Worm (Caenorhabditis elegans) whole organism, early embryonic: ENCODE results near the gene T20B3.14.

Experiments
- B0310.2 ChIP-seq: sonication (generic microtip); optimal IDR thresholded peaks from 2 replicates; lab custom pipeline; 2016; ENCODE audit warnings: mild to moderate bottlenecking, missing genetic modification characterization, missing compliant biosample characterization
- F13C5.2 ChIP-seq: sonication (generic microtip); optimal IDR thresholded peaks from 2 replicates; lab custom pipeline; 2017; ENCODE audit warnings: mild to moderate bottlenecking, missing genetic modification characterization, inconsistent platforms, missing compliant biosample characterization
- aly-1 ChIP-seq: sonication (generic microtip); optimal IDR thresholded peaks from 2 replicates; lab custom pipeline; 2016; ENCODE audit warnings: missing genetic modification characterization, missing compliant biosample characterization
- ama-1 ChIP-seq: fragments of 150-350 bp; optimal IDR thresholded peaks from 2 replicates; lab custom pipeline; 2014
- ceh-13 ChIP-seq: fragments of 200-800 bp; sonication (Bioruptor generic); optimal IDR thresholded peaks from 2 replicates; lab custom pipeline; 2018; ENCODE audit warnings: mild to moderate bottlenecking, missing genetic modification characterization, missing compliant biosample characterization
- ceh-36 ChIP-seq: sonication (generic microtip); optimal IDR thresholded peaks from 2 replicates; lab custom pipeline; 2016; ENCODE audit warnings: missing genetic modification characterization, inconsistent platforms, missing compliant biosample characterization
- ets-7 ChIP-seq: sonication (generic microtip); optimal IDR thresholded peaks from 2 replicates; lab custom pipeline; 2016; ENCODE audit warnings: missing genotype, missing genetic modification characterization, missing compliant biosample characterization
- flt-1 ChIP-seq: fragments of 200-800 bp; sonication (Bioruptor generic); IDR thresholded peaks from 2 replicates; pipeline ENCODE4 v1.3.6; 2022; ENCODE audit warnings: missing genetic modification characterization, missing compliant biosample characterization
- hmbx-1 ChIP-seq: sonication (generic microtip); optimal IDR thresholded peaks from 2 replicates; lab custom pipeline; 2016; ENCODE audit warnings: mild to moderate bottlenecking, missing genetic modification characterization, missing compliant biosample characterization
- hmg-4 ChIP-seq: fragments of 200-800 bp; sonication (Bioruptor generic); optimal IDR thresholded peaks from 2 replicates; lab custom pipeline; 2018; ENCODE audit warnings: mild to moderate bottlenecking, missing genetic modification characterization, missing compliant biosample characterization
- hnd-1 ChIP-seq: sonication (generic microtip); optimal IDR thresholded peaks from 2 replicates; lab custom pipeline; 2016; ENCODE audit warnings: missing genetic modification characterization, missing compliant biosample characterization
- pes-1 ChIP-seq: fragments of 200-800 bp; sonication (Bioruptor generic); IDR thresholded peaks from 2 replicates; pipeline ENCODE4 v1.3.6; 2022; ENCODE audit warnings: missing genetic modification reagents, missing genetic modification characterization, missing compliant biosample characterization
- scrt-1 ChIP-seq: fragments of 200-800 bp; sonication (Bioruptor generic); IDR thresholded peaks from 2 replicates; pipeline ENCODE4 v1.3.6; 2022; ENCODE audit warnings: missing genetic modification characterization, missing compliant biosample characterization
- sea-1 ChIP-seq: fragments of 200-800 bp; sonication (Bioruptor generic); conservative IDR thresholded peaks from 2 replicates; pipeline ENCODE4 v1.3.6; 2022; ENCODE audit warnings: missing genetic modification characterization, missing compliant biosample characterization
- tbx-11 ChIP-seq: fragments of 200-800 bp; sonication (Bioruptor generic); IDR thresholded peaks from 2 replicates; pipeline ENCODE4 v1.3.6; 2022; ENCODE audit warnings: missing genetic modification characterization, missing compliant biosample characterization
- tbx-37 ChIP-seq: fragments of 200-800 bp; sonication (Bioruptor generic); conservative IDR thresholded peaks from 2 replicates; pipeline ENCODE4 v1.3.6; 2022; ENCODE audit warnings: missing genetic modification reagents, missing genetic modification characterization, missing compliant biosample characterization
- tra-4 ChIP-seq: sonication (generic microtip); optimal IDR thresholded peaks from 2 replicates; lab custom pipeline; 2017; ENCODE audit warnings: missing genetic modification characterization, missing compliant biosample characterization

Gene T20B3.14

DNA sequence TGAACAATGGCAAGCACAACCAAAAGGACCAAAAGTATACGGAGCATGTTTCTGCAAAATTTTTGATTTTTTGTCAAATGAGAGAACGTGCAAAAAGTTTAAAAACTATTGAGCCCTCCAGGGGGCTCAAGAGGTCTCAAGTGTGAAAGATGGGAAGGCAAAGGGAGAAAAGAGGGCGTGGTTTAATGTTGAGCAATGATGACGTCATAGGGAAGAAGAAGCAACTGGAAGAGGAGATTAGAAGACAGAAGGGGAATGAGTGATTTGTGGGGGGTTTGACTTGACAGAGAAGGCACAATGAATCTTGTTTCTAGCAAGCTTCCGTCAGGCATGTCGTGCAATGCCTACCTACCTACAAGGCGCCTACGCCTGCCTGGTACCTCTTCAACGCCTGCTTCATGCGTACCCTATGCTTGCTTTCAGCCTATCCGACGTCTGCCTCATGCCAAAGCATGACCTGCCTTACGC lies at the start of gene T20B3.14:
Gene T20B3.14 (minus strand): TSS at position 51 of the 468 bp plus-strand sequence.
- TF ChIP-seq tbx-11 (GFP tag; lab: Robert Waterston, UW) (no peak), scrt-1 (GFP tag; lab: Robert Waterston, UW) (no peak), ets-7 (no peak), ceh-13 (GFP tag; lab: Kevin White, UChicago) (no peak), F13C5.2 (tag; lab: Kevin White, UChicago) (no peak), pes-1 (GFP tag; lab: Robert Waterston, UW) (no peak), ama-1 (lab: Kevin White, UChicago) (no peak), hmbx-1 (tag; lab: Kevin White, UChicago) (no peak)

DNA sequence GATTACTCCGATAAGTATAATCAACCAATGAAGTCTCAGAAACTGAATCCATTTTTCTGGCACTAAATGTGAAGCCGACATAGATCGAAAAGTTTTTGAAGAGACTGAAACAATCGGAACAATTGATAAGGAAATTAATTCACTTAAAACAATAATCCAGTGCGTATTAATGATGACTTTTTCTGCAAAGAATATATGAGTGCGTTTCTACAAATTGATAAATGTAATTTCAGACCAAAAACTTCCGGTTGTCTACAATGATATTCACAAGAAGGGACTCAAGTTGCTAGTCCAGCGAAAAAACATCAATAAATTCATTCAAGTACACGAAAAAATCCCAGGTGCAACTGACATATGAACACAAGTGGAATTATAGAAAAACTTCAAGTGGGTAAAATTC lies 48.6 kb upstream of the T20B3.14 start, which contains the start of gene clec-33:
Gene clec-33 (minus strand): TSS at position 101 of the 400 bp plus-strand sequence.
- TF ChIP-seq tra-4 (tag; lab: Kevin White, UChicago) (no peak), ets-7 (no peak), scrt-1 (GFP tag; lab: Robert Waterston, UW) (no peak), ama-1 (lab: Kevin White, UChicago) (no peak), B0310.2 (tag; lab: Kevin White, UChicago) (no peak), ceh-13 (GFP tag; lab: Kevin White, UChicago) (no peak), hnd-1 (tag; lab: Kevin White, UChicago) (no peak), tbx-37 (GFP tag; lab: Robert Waterston, UW) (no peak), aly-1 (tag; lab: Kevin White, UChicago) (no peak), sea-1 (GFP tag; lab: Robert Waterston, UW) (no peak), ceh-36 (tag; lab: Kevin White, UChicago) (no peak), flt-1 (no peak), tbx-11 (GFP tag; lab: Robert Waterston, UW) (no peak), hmbx-1 (tag; lab: Kevin White, UChicago) (no peak), F13C5.2 (tag; lab: Kevin White, UChicago) (no peak), hmg-4 (GFP tag; lab: Kevin White, UChicago) (no peak), pes-1 (GFP tag; lab: Robert Waterston, UW) (no peak)

DNA sequence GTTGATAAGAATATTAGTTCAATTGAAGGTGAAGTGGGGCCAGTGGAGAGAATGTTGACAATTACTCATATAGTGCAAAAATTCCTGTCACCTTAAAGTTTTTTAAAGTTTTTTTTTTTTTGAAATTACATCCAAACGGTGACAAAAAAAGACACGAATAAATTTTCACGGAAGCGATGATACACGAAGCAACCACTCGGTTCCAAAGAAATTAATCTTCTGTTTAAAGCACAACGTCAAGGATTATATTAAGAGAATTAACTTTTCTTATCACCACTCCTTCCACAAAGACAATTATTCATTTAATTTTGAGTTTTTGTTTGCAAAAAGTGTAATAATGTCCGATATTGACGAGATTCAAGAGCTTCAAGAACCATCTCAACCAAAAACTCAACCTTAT lies 44.3 kb upstream of the T20B3.14 start, which contains the start of gene clec-28:
Gene clec-28 (plus strand): TSS at position 301 of the 400 bp plus-strand sequence.
- TF ChIP-seq aly-1 (tag; lab: Kevin White, UChicago) (no peak), B0310.2 (tag; lab: Kevin White, UChicago) (no peak), hmbx-1 (tag; lab: Kevin White, UChicago) (no peak), ama-1 (lab: Kevin White, UChicago) (no peak), hnd-1 (tag; lab: Kevin White, UChicago) (no peak), sea-1 (GFP tag; lab: Robert Waterston, UW) (no peak), tra-4 (tag; lab: Kevin White, UChicago) (no peak), tbx-37 (GFP tag; lab: Robert Waterston, UW) (no peak), hmg-4 (GFP tag; lab: Kevin White, UChicago) (no peak), ets-7 (no peak), F13C5.2 (tag; lab: Kevin White, UChicago) (no peak), ceh-13 (GFP tag; lab: Kevin White, UChicago) (no peak), flt-1 (no peak), pes-1 (GFP tag; lab: Robert Waterston, UW) (no peak), tbx-11 (GFP tag; lab: Robert Waterston, UW) (no peak), ceh-36 (tag; lab: Kevin White, UChicago) (no peak)

DNA sequence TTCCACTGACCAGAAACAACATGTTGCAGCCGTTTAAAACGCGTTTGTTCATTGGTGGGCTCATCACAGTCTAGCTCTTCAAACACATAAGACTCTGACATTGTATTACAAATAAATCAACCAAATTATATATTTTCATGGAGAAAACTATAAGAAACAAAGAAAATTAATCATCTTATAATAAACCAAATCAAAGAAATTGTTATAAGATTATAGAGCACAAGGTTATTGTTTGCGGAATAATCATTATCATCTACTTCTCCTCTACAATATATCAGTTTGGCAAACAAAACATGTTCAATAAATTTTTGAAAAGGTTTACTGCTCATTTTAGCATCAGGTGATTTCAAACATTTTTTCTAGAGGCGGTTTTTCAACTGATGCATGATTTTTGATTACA lies 40.6 kb upstream of the T20B3.14 start, which contains the start of the genes clec-32 and clec-24:
Gene clec-32 (minus strand): TSS at position 101 of the 400 bp plus-strand sequence.
Gene clec-24 (plus strand): TSS at position 294 of the 400 bp plus-strand sequence.
- TF ChIP-seq ceh-13 (GFP tag; lab: Kevin White, UChicago) (no peak), sea-1 (GFP tag; lab: Robert Waterston, UW) (no peak)

DNA sequence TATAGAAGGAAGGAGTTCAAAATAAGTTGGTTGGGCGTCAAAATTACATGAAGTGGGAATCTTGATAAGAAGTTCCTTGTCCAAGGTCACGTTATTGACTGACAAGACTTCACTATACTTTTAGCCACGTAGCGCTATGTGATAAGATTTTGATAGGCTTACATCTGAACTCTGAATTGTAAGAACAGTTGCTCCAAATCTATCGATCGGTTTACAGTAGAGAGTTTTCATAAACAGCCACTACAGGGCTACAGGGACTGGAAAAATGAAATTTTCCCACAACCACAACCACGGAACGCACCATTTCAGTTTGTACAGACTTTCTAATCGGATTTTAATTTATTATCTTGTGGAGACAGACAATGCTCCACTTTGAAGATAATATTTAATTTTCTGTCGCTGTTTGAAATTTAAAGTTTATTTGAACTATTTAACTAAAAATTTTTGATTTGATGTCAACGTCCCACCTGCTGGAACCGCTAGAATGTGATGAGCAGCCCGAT lies 36.9 kb upstream of the T20B3.14 start, which contains the start of the genes clec-31 and clec-22:
Gene clec-31 (minus strand): TSS at position 101 of the 503 bp plus-strand sequence.
Gene clec-22 (plus strand): TSS at position 453 of the 503 bp plus-strand sequence.
- TF ChIP-seq aly-1 (tag; lab: Kevin White, UChicago) = no peak
- TF ChIP-seq hmbx-1 (tag; lab: Kevin White, UChicago) = no peak
- no peak for TF ChIP-seq B0310.2 (tag; lab: Kevin White, UChicago)
- TF ChIP-seq hmg-4 (GFP tag; lab: Kevin White, UChicago) = no peak
- TF ChIP-seq hnd-1 (tag; lab: Kevin White, UChicago) = no peak
- TF ChIP-seq scrt-1 (GFP tag; lab: Robert Waterston, UW) = no peak
- TF ChIP-seq sea-1 (GFP tag; lab: Robert Waterston, UW) = no peak
- TF ChIP-seq F13C5.2 (tag; lab: Kevin White, UChicago) = no peak

DNA sequence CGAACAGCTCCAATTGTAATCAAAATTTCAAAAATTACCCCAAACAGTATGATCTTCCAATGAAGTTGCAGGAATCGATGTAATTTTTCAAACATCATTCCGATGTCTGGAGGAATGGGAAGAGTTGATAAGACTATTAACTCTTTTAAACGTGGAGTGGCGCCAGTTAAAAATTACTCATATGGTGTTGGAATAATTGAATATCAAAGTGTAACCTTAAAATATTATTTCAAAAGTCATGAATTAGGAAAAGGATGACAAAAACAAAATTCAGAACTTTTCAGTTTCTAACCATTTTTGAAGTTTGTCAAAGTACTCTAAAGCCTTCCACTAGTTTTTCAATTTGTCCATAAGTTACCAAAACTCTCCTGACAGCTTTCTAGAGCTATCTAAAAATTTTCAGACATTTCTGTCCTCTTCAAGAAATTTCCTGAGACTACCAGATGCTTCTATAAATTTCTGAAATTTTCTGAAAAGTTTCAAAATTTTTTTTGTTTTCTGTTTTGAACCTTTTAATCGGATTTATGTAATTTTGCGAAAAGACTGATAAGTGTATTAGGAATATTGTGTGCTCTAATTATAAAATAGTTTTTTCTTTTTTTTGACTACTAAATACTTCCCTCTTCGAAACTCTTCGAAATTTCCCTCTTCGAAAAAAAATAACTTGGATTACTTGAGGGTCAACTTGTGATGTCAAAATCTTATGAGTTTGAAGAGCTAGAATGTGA lies 33.0 kb upstream of the T20B3.14 start, which contains the start of the genes clec-35 and clec-27:
Gene clec-35 (minus strand): TSS at position 101 of the 728 bp plus-strand sequence.
Gene clec-27 (plus strand): TSS at position 678 of the 728 bp plus-strand sequence.
- TF ChIP-seq flt-1 (no peak), ceh-36 (tag; lab: Kevin White, UChicago) (no peak), sea-1 (GFP tag; lab: Robert Waterston, UW) (no peak), F13C5.2 (tag; lab: Kevin White, UChicago) (no peak), aly-1 (tag; lab: Kevin White, UChicago) (no peak), pes-1 (GFP tag; lab: Robert Waterston, UW) (no peak), ceh-13 (GFP tag; lab: Kevin White, UChicago) (no peak), B0310.2 (tag; lab: Kevin White, UChicago) (no peak), hmbx-1 (tag; lab: Kevin White, UChicago) (no peak), scrt-1 (GFP tag; lab: Robert Waterston, UW) (no peak), ets-7 (no peak), tbx-11 (GFP tag; lab: Robert Waterston, UW) (no peak), ama-1 (lab: Kevin White, UChicago) (no peak), hmg-4 (GFP tag; lab: Kevin White, UChicago) (no peak), tra-4 (tag; lab: Kevin White, UChicago) (no peak), tbx-37 (GFP tag; lab: Robert Waterston, UW) (no peak), hnd-1 (tag; lab: Kevin White, UChicago) (no peak)
